Fruit fly (Drosophila melanogaster) whole organism, embryonic: ENCODE measurements around the gene CG7227.
A peak's percentile ranks its signal among the peaks of the same experiment; 100 is the strongest.

Experiments used
- Atf-2 ChIP-seq: fragments of 200-800 bp; sonication (Bioruptor generic); optimal IDR thresholded peaks from 2 replicates; lab custom pipeline; 2016; ENCODE audit warnings: missing biosample characterization, missing genetic modification characterization
- Awh ChIP-seq: fragments of 200-800 bp; sonication (Bioruptor generic); IDR thresholded peaks from 2 replicates; pipeline ENCODE4, ENCODE4 v1.3.6; 2022; ENCODE audit warnings: missing biosample characterization, missing genetic modification characterization
- Bdp1 ChIP-seq: fragments of 200-800 bp; sonication (Bioruptor generic); optimal IDR thresholded peaks from 3 replicates; lab custom pipeline; 2016; ENCODE audit warnings: missing biosample characterization, missing genetic modification characterization
- CG11456 ChIP-seq: fragments of 200-800 bp; sonication (Bioruptor generic); IDR thresholded peaks from 3 replicates; pipeline ENCODE4 v1.3.6; 2022; ENCODE audit warnings: missing biosample characterization, missing genetic modification characterization
- CG12104 ChIP-seq: fragments of 200-800 bp; sonication (Bioruptor generic); optimal IDR thresholded peaks from 3 replicates; lab custom pipeline; 2016; ENCODE audit warnings: missing biosample characterization, missing genetic modification characterization
- CG12942 ChIP-seq: fragments of 200-800 bp; sonication (Bioruptor generic); optimal IDR thresholded peaks from 3 replicates; lab custom pipeline; 2016; ENCODE audit warnings: missing biosample characterization, missing genetic modification characterization
- CG14014 ChIP-seq: fragments of 200-800 bp; sonication (Bioruptor generic); IDR thresholded peaks from 2 replicates; pipeline ENCODE4 v1.3.6; 2022; ENCODE audit warnings: missing biosample characterization, missing genetic modification characterization
- CG15479 ChIP-seq: fragments of 200-800 bp; sonication (Bioruptor generic); optimal IDR thresholded peaks from 3 replicates; lab custom pipeline; 2019; ENCODE audit warnings: missing biosample characterization, mild to moderate bottlenecking, missing genetic modification characterization, moderate library complexity
- CG1603 ChIP-seq: fragments of 200-800 bp; sonication (Bioruptor generic); optimal IDR thresholded peaks from 2 replicates; lab custom pipeline; 2019; ENCODE audit warnings: missing biosample characterization, mild to moderate bottlenecking, missing genetic modification characterization, moderate library complexity
- CG17361 ChIP-seq: fragments of 200-800 bp; sonication (Bioruptor generic); IDR thresholded peaks from 3 replicates; pipeline ENCODE4 v1.3.6; 2022; ENCODE audit warnings: missing biosample characterization, missing genetic modification characterization
- CG17912 ChIP-seq: fragments of 200-800 bp; sonication (Bioruptor generic); optimal IDR thresholded peaks from 2 replicates; lab custom pipeline; 2018; ENCODE audit warnings: missing biosample characterization, mild to moderate bottlenecking, missing genetic modification characterization
- CG2120 ChIP-seq: fragments of 200-800 bp; sonication (Bioruptor generic); optimal IDR thresholded peaks from 3 replicates; lab custom pipeline; 2016; ENCODE audit warnings: missing biosample characterization, missing genetic modification characterization
- CG2199 ChIP-seq: fragments of 200-800 bp; sonication (Bioruptor generic); IDR thresholded peaks from 3 replicates; pipeline ENCODE4 v1.3.6; 2022; ENCODE audit warnings: missing biosample characterization, missing genetic modification characterization
- CG30431 ChIP-seq: fragments of 200-800 bp; sonication (Bioruptor generic); optimal IDR thresholded peaks from 2 replicates; lab custom pipeline; 2017; ENCODE audit warnings: missing biosample characterization, missing genetic modification characterization
- CG32532 ChIP-seq: fragments of 200-800 bp; sonication (Bioruptor generic); IDR thresholded peaks from 2 replicates; pipeline ENCODE4 v1.3.6; 2022; ENCODE audit warnings: missing biosample characterization, missing genetic modification characterization
- CG32772 ChIP-seq: fragments of 200-800 bp; sonication (Bioruptor generic); IDR thresholded peaks from 2 replicates; pipeline ENCODE4 v1.3.6; 2022; ENCODE audit warnings: missing biosample characterization, missing genetic modification characterization
- CG6689 ChIP-seq: fragments of 200-800 bp; sonication (Bioruptor generic); IDR thresholded peaks from 2 replicates; pipeline ENCODE4 v1.3.6; 2022; ENCODE audit warnings: missing biosample characterization, missing genetic modification characterization
- CG7786 ChIP-seq: fragments of 200-800 bp; sonication (Bioruptor generic); optimal IDR thresholded peaks from 2 replicates; lab custom pipeline; 2016; ENCODE audit warnings: missing biosample characterization, missing genetic modification characterization
- CG7928 ChIP-seq: fragments of 200-800 bp; sonication (Bioruptor generic); optimal IDR thresholded peaks from 2 replicates; lab custom pipeline; 2017; ENCODE audit warnings: missing biosample characterization, mild to moderate bottlenecking, missing genetic modification characterization
- CG8089 ChIP-seq: fragments of 200-800 bp; sonication (Bioruptor generic); optimal IDR thresholded peaks from 3 replicates; lab custom pipeline; 2016; ENCODE audit warnings: missing biosample characterization, missing genetic modification characterization
- CG8765 ChIP-seq: fragments of 200-800 bp; sonication (Bioruptor generic); IDR thresholded peaks from 2 replicates; pipeline ENCODE4 v1.3.6; 2022; ENCODE audit warnings: missing biosample characterization, missing genetic modification characterization
- CHES-1-like ChIP-seq: fragments of 200-800 bp; sonication (Bioruptor generic); optimal IDR thresholded peaks from 2 replicates; lab custom pipeline; 2016; ENCODE audit warnings: missing biosample characterization, missing genetic modification characterization
- D ChIP-seq, 2 experiments: fragments of 200-800 bp in 1 of 2; fragments of >200 bp in 1 of 2; sonication (Bioruptor generic) in 1 of 2; optimal IDR thresholded peaks; 2 replicates in 1 of 2; 3 replicates in 1 of 2; lab custom pipeline; 2017; ENCODE audit warnings: mild to moderate bottlenecking in 1 of 2, missing biosample characterization in 1 of 2, missing genetic modification characterization in 1 of 2, missing genetic modification reagents in 1 of 2
- D19B ChIP-seq: fragments of 200-800 bp; sonication (Bioruptor generic); optimal IDR thresholded peaks from 2 replicates; lab custom pipeline; 2017; ENCODE audit warnings: missing biosample characterization, mild to moderate bottlenecking, missing genetic modification characterization
- Dp ChIP-seq: fragments of 200-800 bp; sonication (Bioruptor generic); optimal IDR thresholded peaks from 2 replicates; lab custom pipeline; 2018; ENCODE audit warnings: missing biosample characterization, mild to moderate bottlenecking, missing genetic modification characterization, moderate library complexity
- E2f1 ChIP-seq: fragments of 200-800 bp; sonication (Bioruptor generic); IDR thresholded peaks from 2 replicates; pipeline ENCODE4 v1.3.6; 2022; ENCODE audit warnings: missing biosample characterization, missing genetic modification characterization
- Eip74EF ChIP-seq, 2 experiments: fragments of 200-800 bp in 1 of 2; fragments of >200 bp in 1 of 2; sonication (Bioruptor generic) in 1 of 2; optimal IDR thresholded peaks; 2 replicates each; lab custom pipeline; 2017 to 2019; ENCODE audit warnings: missing biosample characterization in 2 of 2, missing genetic modification characterization in 2 of 2, mild to moderate bottlenecking in 1 of 2, moderate library complexity in 1 of 2
- Fer2 ChIP-seq: fragments of 200-800 bp; sonication (Bioruptor generic); optimal IDR thresholded peaks from 2 replicates; lab custom pipeline; 2018; ENCODE audit warnings: missing biosample characterization, mild to moderate bottlenecking, missing genetic modification characterization, moderate library complexity
- HLH54F ChIP-seq: fragments of 200-800 bp; sonication (Bioruptor generic); optimal IDR thresholded peaks from 3 replicates; lab custom pipeline; 2016; ENCODE audit warnings: missing biosample characterization, missing genetic modification characterization
- Hmx ChIP-seq: fragments of 200-800 bp; sonication (Bioruptor generic); optimal IDR thresholded peaks from 2 replicates; lab custom pipeline; 2016; ENCODE audit warnings: missing biosample characterization, missing genetic modification characterization
- Med ChIP-seq: fragments of 200-800 bp; sonication (Bioruptor generic); peaks from one replicate; lab custom pipeline; 2016; ENCODE audit warnings: missing biosample characterization, missing genetic modification characterization, mild to moderate bottlenecking, inconsistent platforms, moderate library complexity
- NK7.1 ChIP-seq: fragments of 200-800 bp; sonication (Bioruptor generic); optimal IDR thresholded peaks from 3 replicates; lab custom pipeline; 2016; ENCODE audit warnings: missing biosample characterization, missing genetic modification characterization
- Sin3A ChIP-seq: fragments of >200 bp; optimal IDR thresholded peaks from 2 replicates; lab custom pipeline; 2018
- Xrp1 ChIP-seq: fragments of 200-800 bp; sonication (Bioruptor generic); IDR thresholded peaks from 2 replicates; pipeline ENCODE4 v1.3.6; 2022; ENCODE audit warnings: missing biosample characterization, missing genetic modification characterization
- cad ChIP-seq: fragments of >200 bp; optimal IDR thresholded peaks from 2 replicates; lab custom pipeline; 2017; ENCODE audit warnings: missing biosample characterization, missing genetic modification characterization
- crol ChIP-seq: fragments of 200-800 bp; sonication (Bioruptor generic); IDR thresholded peaks from 2 replicates; pipeline ENCODE4 v1.3.6; 2022; ENCODE audit warnings: missing biosample characterization, missing genetic modification characterization
- disco-r ChIP-seq: fragments of 200-800 bp; sonication (Bioruptor generic); optimal IDR thresholded peaks from 2 replicates; lab custom pipeline; 2016; ENCODE audit warnings: missing biosample characterization, missing genetic modification characterization
- emc ChIP-seq: fragments of 200-800 bp; sonication (Bioruptor generic); optimal IDR thresholded peaks from 2 replicates; lab custom pipeline; 2016; ENCODE audit warnings: missing biosample characterization, missing genetic modification characterization
- exex ChIP-seq: fragments of 200-800 bp; sonication (Bioruptor generic); optimal IDR thresholded peaks from 4 replicates; lab custom pipeline; 2018; ENCODE audit warnings: missing biosample characterization, mild to moderate bottlenecking, missing genetic modification characterization, moderate library complexity
- fd102C ChIP-seq: fragments of 200-800 bp; sonication (Bioruptor generic); optimal IDR thresholded peaks from 2 replicates; lab custom pipeline; 2018; ENCODE audit warnings: missing biosample characterization, mild to moderate bottlenecking, missing genetic modification characterization, moderate library complexity
- fd64A ChIP-seq: fragments of 200-800 bp; sonication (Bioruptor generic); optimal IDR thresholded peaks from 3 replicates; lab custom pipeline; 2018; ENCODE audit warnings: missing biosample characterization, mild to moderate bottlenecking, missing genetic modification characterization
- fu2 ChIP-seq: fragments of 200-800 bp; sonication (Bioruptor generic); optimal IDR thresholded peaks from 2 replicates; lab custom pipeline; 2016; ENCODE audit warnings: missing biosample characterization, missing genetic modification characterization
- h ChIP-seq: fragments of >200 bp; optimal IDR thresholded peaks from 2 replicates; lab custom pipeline; 2017
- lmd ChIP-seq: fragments of 200-800 bp; sonication (Bioruptor generic); IDR thresholded peaks from 2 replicates; pipeline ENCODE4 v1.3.6; 2022; ENCODE audit warnings: missing biosample characterization, missing genetic modification characterization
- maf-S ChIP-seq: fragments of 200-800 bp; sonication (Bioruptor generic); optimal IDR thresholded peaks from 2 replicates; lab custom pipeline; 2016; ENCODE audit warnings: missing biosample characterization, missing genetic modification characterization
- pita ChIP-seq: fragments of 200-800 bp; sonication (Bioruptor generic); optimal IDR thresholded peaks from 2 replicates; lab custom pipeline; 2017; ENCODE audit warnings: missing biosample characterization, mild to moderate bottlenecking, missing genetic modification characterization
- repo ChIP-seq: fragments of 200-800 bp; sonication (Bioruptor generic); optimal IDR thresholded peaks from 2 replicates; lab custom pipeline; 2016; ENCODE audit warnings: missing biosample characterization, missing genetic modification characterization
- ro ChIP-seq: fragments of 200-800 bp; sonication (Bioruptor generic); IDR thresholded peaks from 2 replicates; pipeline ENCODE4 v1.3.6; 2022; ENCODE audit warnings: missing biosample characterization, missing genetic modification characterization
- row ChIP-seq: fragments of 200-800 bp; sonication (Bioruptor generic); IDR thresholded peaks from 3 replicates; pipeline ENCODE4 v1.3.6; 2022; ENCODE audit warnings: missing biosample characterization, missing genetic modification characterization
- twi ChIP-seq: fragments of 200-800 bp; optimal IDR thresholded peaks from 2 replicates; lab custom pipeline; 2019; ENCODE audit warnings: missing biosample characterization, mild to moderate bottlenecking, missing genetic modification characterization, moderate library complexity

CG7227 gene

dm6 chr2L:7993984-7994854 is 3.7 kb downstream of the CG7227 start, which contains the start of gene pes (continued):
- TF ChIP-seq E2f1 (GFP tag; lab: Robert Waterston, UW) = peak; percentile 94
- peak; percentile 85 for TF ChIP-seq CG12104 (GFP tag; lab: Kevin White, UChicago)
- TF ChIP-seq CG8089 (GFP tag; lab: Kevin White, UChicago) = no peak
- TF ChIP-seq CG14014 (GFP tag; lab: Robert Waterston, UW) = peak; percentile 85
- TF ChIP-seq pita (GFP tag; lab: Kevin White, UChicago) = no peak
- TF ChIP-seq Med (GFP tag; lab: Kevin White, UChicago) = peak; percentile 97
- peak; percentile 78 for TF ChIP-seq HLH54F (GFP tag; lab: Kevin White, UChicago)
- TF ChIP-seq Hmx (GFP tag; lab: Kevin White, UChicago) = peak; percentile 88
- peak; percentile 65 for TF ChIP-seq CG2120 (GFP tag; lab: Kevin White, UChicago)
- no peak for TF ChIP-seq CHES-1-like (GFP tag; lab: Kevin White, UChicago)
- TF ChIP-seq crol (GFP tag; lab: Robert Waterston, UW) = peak; percentile 47; the same call in 1 of the 2 replicates
- TF ChIP-seq Sin3A (lab: Kevin White, UChicago) = no peak
- TF ChIP-seq exex (tag; lab: Kevin White, UChicago) = peak; percentile 90
- peak; percentile 62 for TF ChIP-seq CG12942 (GFP tag; lab: Kevin White, UChicago)
- TF ChIP-seq D (optimal IDR thresholded peaks at IDR 0.05; lab: Kevin White, UChicago) = no peak
- peak; percentile 90 for TF ChIP-seq D (GFP tag; optimal IDR thresholded peaks at IDR 0.05; lab: Kevin White, UChicago)
- no peak for TF ChIP-seq Dp (GFP tag; lab: Kevin White, UChicago)
- TF ChIP-seq lmd (GFP tag; lab: Robert Waterston, UW) = no peak
- TF ChIP-seq CG7786 (GFP tag; lab: Kevin White, UChicago) = peak; percentile 50
- TF ChIP-seq CG8765 (GFP tag; lab: Robert Waterston, UW) = peak; percentile 87
- TF ChIP-seq CG7928 (GFP tag; lab: Kevin White, UChicago) = peak; percentile 49
- no peak for TF ChIP-seq ro (GFP tag; lab: Robert Waterston, UW)
- no peak for TF ChIP-seq h
- peak; percentile 91 for TF ChIP-seq row (GFP tag; lab: Robert Waterston, UW)
- peak; percentile 92 for TF ChIP-seq CG32772 (GFP tag; lab: Robert Waterston, UW)
- peak; percentile 86 for TF ChIP-seq Awh
- TF ChIP-seq fd64A (GFP tag; lab: Kevin White, UChicago) = peak; percentile 51
- no peak for TF ChIP-seq fd102C (GFP tag; lab: Kevin White, UChicago)
- peak; percentile 97 for TF ChIP-seq Xrp1 (GFP tag; lab: Robert Waterston, UW)
- TF ChIP-seq repo = peak; percentile 70
- TF ChIP-seq CG17361 (GFP tag; lab: Robert Waterston, UW) = peak; percentile 96
- TF ChIP-seq maf-S (GFP tag; lab: Kevin White, UChicago) = peak; percentile 74
- TF ChIP-seq cad (GFP tag; lab: Kevin White, UChicago) = no peak
- TF ChIP-seq CG1603 (tag; lab: Kevin White, UChicago) = peak; percentile 46
- TF ChIP-seq CG2199 (GFP tag; lab: Robert Waterston, UW) = peak; percentile 90; the same call in 1 of the 3 replicates
- TF ChIP-seq emc (GFP tag; lab: Kevin White, UChicago) = peak; percentile 70
- TF ChIP-seq Bdp1 = no peak
- TF ChIP-seq CG6689 = peak; percentile 95
- TF ChIP-seq Eip74EF (GFP tag; optimal IDR thresholded peaks at IDR 0.05; lab: Kevin White, UChicago) = peak in 1 of 2 experiments; percentile 92
- TF ChIP-seq CG11456 (GFP tag; lab: Robert Waterston, UW) = 0 out of 3 replicates have a peak, but pooled peaks have one; percentile 19
- TF ChIP-seq CG17912 (GFP tag; lab: Kevin White, UChicago) = peak; percentile 59
- TF ChIP-seq NK7.1 (GFP tag; lab: Kevin White, UChicago) = peak; percentile 86
- peak; percentile 28 for TF ChIP-seq CG15479 (GFP tag; lab: Kevin White, UChicago)
- peak; percentile 88 for TF ChIP-seq D19B (GFP tag; lab: Kevin White, UChicago)
- no peak for TF ChIP-seq disco-r (GFP tag; lab: Kevin White, UChicago)
- TF ChIP-seq twi (tag; lab: Kevin White, UChicago) = peak; percentile 65
- TF ChIP-seq CG30431 (GFP tag; lab: Kevin White, UChicago) = peak; percentile 83
- no peak for TF ChIP-seq fu2 (GFP tag; lab: Kevin White, UChicago)
- TF ChIP-seq CG32532 (GFP tag; lab: Robert Waterston, UW) = peak; percentile 96
- TF ChIP-seq Atf-2 = peak; percentile 86
- peak; percentile 87 for TF ChIP-seq Fer2 (tag; lab: Kevin White, UChicago)
